Worm (Caenorhabditis elegans) whole organism, L1 larva: Measurements from ENCODE around the gene cyp-13A1.

Source experiments
- C04F5.9 ChIP-seq: sonication (generic microtip); optimal IDR thresholded peaks from 2 replicates; lab custom pipeline; 2016; ENCODE audit warnings: missing genetic modification characterization, missing compliant biosample characterization
- C34B4.2 ChIP-seq: sonication (generic microtip); optimal IDR thresholded peaks from 2 replicates; lab custom pipeline; 2017; ENCODE audit warnings: mild to moderate bottlenecking, missing genetic modification characterization, missing compliant biosample characterization
- alr-1 ChIP-seq: fragments of 200-800 bp; sonication (Bioruptor generic); optimal IDR thresholded peaks from 2 replicates; lab custom pipeline; 2018; ENCODE audit warnings: borderline replicate concordance, mild to moderate bottlenecking, missing genetic modification characterization, missing compliant biosample characterization
- aly-2 ChIP-seq: fragments of 150-350 bp; optimal IDR thresholded peaks from 2 replicates; lab custom pipeline; 2014; ENCODE audit warnings: missing biosample characterization, missing genetic modification characterization
- ama-1 ChIP-seq: fragments of 150-350 bp; optimal IDR thresholded peaks from 2 replicates; lab custom pipeline; 2014
- ceh-8 ChIP-seq: fragments of 200-800 bp; sonication (Bioruptor generic); optimal IDR thresholded peaks from 2 replicates; lab custom pipeline; 2018; ENCODE audit warnings: mild to moderate bottlenecking, missing genetic modification characterization, moderate library complexity, missing compliant biosample characterization
- ceh-88 ChIP-seq: fragments of 200-800 bp; sonication (Bioruptor generic); IDR thresholded peaks from 2 replicates; pipeline ENCODE4 v1.3.6; 2022; ENCODE audit warnings: missing genetic modification characterization, missing compliant biosample characterization
- ceh-90 ChIP-seq: sonication (generic microtip); optimal IDR thresholded peaks from 2 replicates; lab custom pipeline; 2016; ENCODE audit warnings: missing genetic modification characterization, missing compliant biosample characterization
- dpl-1 ChIP-seq, 3 experiments: fragments of 150-350 bp in 2 of 3; sonication (generic microtip) in 1 of 3; optimal IDR thresholded peaks; 2 replicates each; lab custom pipeline; 2014 to 2017; ENCODE audit warnings: missing biosample characterization in 3 of 3, missing genetic modification characterization in 3 of 3, missing genetic modification reagents in 3 of 3
- egl-13 ChIP-seq: sonication (generic microtip); optimal IDR thresholded peaks from 2 replicates; lab custom pipeline; 2016; ENCODE audit warnings: missing genotype, missing genetic modification reagents, missing genetic modification characterization, missing compliant biosample characterization
- egl-27 ChIP-seq, 2 experiments: fragments of 150-350 bp in 1 of 2; sonication (generic microtip); optimal IDR thresholded peaks; 3 replicates each; lab custom pipeline; 2017 to 2018; ENCODE audit warnings: missing biosample characterization in 2 of 2, missing genetic modification characterization in 2 of 2, missing genetic modification reagents in 2 of 2
- elt-3 ChIP-seq, 6 experiments: fragments of 150-350 bp in 1 of 6; sonication (generic microtip); optimal IDR thresholded peaks; 2 replicates each; lab custom pipeline; 2017 to 2018; ENCODE audit warnings: missing biosample characterization in 6 of 6, missing genetic modification characterization in 6 of 6, inconsistent platforms in 1 of 6
- fkh-10 ChIP-seq: sonication (generic microtip); optimal IDR thresholded peaks from 2 replicates; lab custom pipeline; 2017; ENCODE audit warnings: missing biosample characterization, missing genetic modification reagents, missing genetic modification characterization
- fkh-4 ChIP-seq: sonication (generic microtip); optimal IDR thresholded peaks from 2 replicates; lab custom pipeline; 2016; ENCODE audit warnings: missing compliant biosample characterization, missing genetic modification characterization, borderline replicate concordance
- fkh-8 ChIP-seq: sonication (generic microtip); optimal IDR thresholded peaks from 2 replicates; lab custom pipeline; 2016; ENCODE audit warnings: mild to moderate bottlenecking, missing genetic modification characterization, missing compliant biosample characterization
- hlh-17 ChIP-seq: fragments of 200-800 bp; sonication (Bioruptor generic); optimal IDR thresholded peaks from 2 replicates; lab custom pipeline; 2018; ENCODE audit warnings: missing genetic modification characterization, mild to moderate bottlenecking, missing compliant biosample characterization, moderate library complexity, borderline replicate concordance
- hlh-4 ChIP-seq: sonication (generic microtip); optimal IDR thresholded peaks from 2 replicates; lab custom pipeline; 2016; ENCODE audit warnings: mild to moderate bottlenecking, missing genetic modification characterization, missing compliant biosample characterization
- hpl-2 ChIP-seq: fragments of 150-350 bp; optimal IDR thresholded peaks from 2 replicates; lab custom pipeline; 2014; ENCODE audit warnings: missing biosample characterization, missing genetic modification reagents, missing genetic modification characterization
- lin-14 ChIP-seq: fragments of 200-800 bp; sonication (Bioruptor generic); optimal IDR thresholded peaks from 2 replicates; lab custom pipeline; 2018; ENCODE audit warnings: mild to moderate bottlenecking, missing genetic modification characterization, moderate library complexity, missing compliant biosample characterization
- lin-15B ChIP-seq: fragments of 150-350 bp; sonication (generic microtip); optimal IDR thresholded peaks from 3 replicates; lab custom pipeline; 2014; ENCODE audit warnings: missing biosample characterization, missing genetic modification characterization
- lin-35 ChIP-seq, 2 experiments: fragments of 150-350 bp; optimal IDR thresholded peaks; 2 replicates each; lab custom pipeline; 2014; ENCODE audit warnings: missing biosample characterization in 2 of 2, missing genetic modification characterization in 2 of 2, missing genetic modification reagents in 2 of 2
- lir-3 ChIP-seq: sonication (generic microtip); optimal IDR thresholded peaks from 2 replicates; lab custom pipeline; 2016; ENCODE audit warnings: mild to moderate bottlenecking, missing genetic modification characterization, moderate library complexity, missing compliant biosample characterization; ENCODE audit not compliant: poor library complexity
- lsy-2 ChIP-seq, 2 experiments: fragments of 150-350 bp; optimal IDR thresholded peaks; 2 replicates each; lab custom pipeline; 2014; ENCODE audit warnings: missing biosample characterization in 2 of 2, missing genetic modification characterization in 2 of 2
- mab-9 ChIP-seq: fragments of 200-800 bp; sonication (Bioruptor generic); IDR thresholded peaks from 2 replicates; pipeline ENCODE4 v1.3.6; 2022; ENCODE audit warnings: missing genetic modification reagents, missing genetic modification characterization, missing compliant biosample characterization
- mef-2 ChIP-seq: fragments of 150-350 bp; optimal IDR thresholded peaks from 2 replicates; lab custom pipeline; 2014; ENCODE audit warnings: missing biosample characterization, missing genetic modification characterization
- nhr-11 ChIP-seq: fragments of 150-350 bp; optimal IDR thresholded peaks from 2 replicates; lab custom pipeline; 2014; ENCODE audit warnings: missing biosample characterization, missing genetic modification characterization
- nhr-20 ChIP-seq: sonication (generic microtip); optimal IDR thresholded peaks from 2 replicates; lab custom pipeline; 2016; ENCODE audit warnings: mild to moderate bottlenecking, missing genetic modification characterization, missing compliant biosample characterization
- nhr-28 ChIP-seq: fragments of 150-350 bp; optimal IDR thresholded peaks from 2 replicates; lab custom pipeline; 2014; ENCODE audit warnings: missing biosample characterization, missing genetic modification characterization
- nhr-77 ChIP-seq: fragments of 150-350 bp; optimal IDR thresholded peaks from 2 replicates; lab custom pipeline; 2014; ENCODE audit warnings: missing biosample characterization, missing genetic modification characterization
- nhr-84 ChIP-seq: sonication (generic microtip); optimal IDR thresholded peaks from 2 replicates; lab custom pipeline; 2017; ENCODE audit warnings: missing biosample characterization, missing genetic modification characterization
- nhr-85 ChIP-seq: sonication (generic microtip); peaks from one replicate; lab custom pipeline; 2016; ENCODE audit warnings: missing genetic modification characterization, inconsistent platforms, missing compliant biosample characterization
- pag-3 ChIP-seq: sonication (generic microtip); optimal IDR thresholded peaks from 2 replicates; lab custom pipeline; 2017; ENCODE audit warnings: missing genetic modification characterization, mild to moderate bottlenecking, missing compliant biosample characterization, antibody characterized with exemption, borderline replicate concordance; ENCODE audit not compliant: insufficient read depth
- pax-3 ChIP-seq: fragments of 200-800 bp; sonication (Bioruptor generic); optimal IDR thresholded peaks from 2 replicates; lab custom pipeline; 2018; ENCODE audit warnings: mild to moderate bottlenecking, missing genetic modification characterization, moderate library complexity, missing compliant biosample characterization
- pqm-1 ChIP-seq: sonication (generic microtip); optimal IDR thresholded peaks from 3 replicates; lab custom pipeline; 2017; ENCODE audit warnings: missing biosample characterization, missing genetic modification characterization
- rnt-1 ChIP-seq: sonication (generic microtip); optimal IDR thresholded peaks from 2 replicates; lab custom pipeline; 2016; ENCODE audit warnings: mild to moderate bottlenecking, missing genetic modification characterization, moderate library complexity, missing compliant biosample characterization
- skn-1 ChIP-seq: fragments of 150-350 bp; optimal IDR thresholded peaks from 2 replicates; lab custom pipeline; 2014; ENCODE audit warnings: missing biosample characterization, missing genetic modification characterization
- snpc-4 ChIP-seq: fragments of 150-350 bp; optimal IDR thresholded peaks from 2 replicates; lab custom pipeline; 2014; ENCODE audit warnings: missing biosample characterization, missing genetic modification characterization
- sox-4 ChIP-seq: sonication (generic microtip); optimal IDR thresholded peaks from 2 replicates; lab custom pipeline; 2016; ENCODE audit warnings: missing genetic modification characterization, missing compliant biosample characterization
- sup-37 ChIP-seq: fragments of 200-800 bp; sonication (Bioruptor generic); optimal IDR thresholded peaks from 2 replicates; lab custom pipeline; 2018; ENCODE audit warnings: mild to moderate bottlenecking, missing genetic modification characterization, missing compliant biosample characterization
- swsn-7 ChIP-seq: sonication (generic microtip); optimal IDR thresholded peaks from 2 replicates; lab custom pipeline; 2016; ENCODE audit warnings: missing genetic modification characterization, missing compliant biosample characterization
- tbx-2 ChIP-seq: sonication (generic microtip); optimal IDR thresholded peaks from 2 replicates; lab custom pipeline; 2016; ENCODE audit warnings: missing genetic modification characterization, missing compliant biosample characterization
- unc-30 ChIP-seq: sonication (generic microtip); optimal IDR thresholded peaks from 2 replicates; lab custom pipeline; 2017; ENCODE audit warnings: missing biosample characterization, missing genetic modification characterization
- unc-86 ChIP-seq: sonication (generic microtip); optimal IDR thresholded peaks from 2 replicates; lab custom pipeline; 2016; ENCODE audit warnings: missing genetic modification characterization, missing compliant biosample characterization
- xbp-1 ChIP-seq: sonication (generic microtip); optimal IDR thresholded peaks from 2 replicates; lab custom pipeline; 2016; ENCODE audit warnings: missing genetic modification characterization, missing compliant biosample characterization
- zag-1 ChIP-seq: fragments of 150-350 bp; optimal IDR thresholded peaks from 2 replicates; lab custom pipeline; 2014; ENCODE audit warnings: missing biosample characterization, missing genetic modification characterization
- zip-4 ChIP-seq: fragments of 200-800 bp; sonication (Bioruptor generic); optimal IDR thresholded peaks from 2 replicates; lab custom pipeline; 2018; ENCODE audit warnings: mild to moderate bottlenecking, missing genetic modification characterization, moderate library complexity, missing compliant biosample characterization
- ztf-11 ChIP-seq, 2 experiments: sonication (generic microtip); optimal IDR thresholded peaks; 2 replicates each; lab custom pipeline; 2016 to 2017; ENCODE audit warnings: missing genetic modification characterization in 2 of 2, missing biosample characterization in 1 of 2, missing compliant biosample characterization in 1 of 2

Gene cyp-13A1

ce11 chrII:9773892-9774581 is 7.8 kb downstream of the cyp-13A1 start, which contains the start of gene ZK1321.4 (continued):
- TF ChIP-seq aly-2 (no peak), egl-27 (tag; optimal IDR thresholded peaks at IDR 0.05; lab: Kevin White, UChicago) (no peak), skn-1 (tag; lab: Kevin White, UChicago) (no peak), fkh-4 (tag; lab: Kevin White, UChicago) (peak; percentile 4), fkh-10 (GFP tag; lab: Kevin White, UChicago) (no peak), nhr-11 (no peak), lir-3 (tag; lab: Kevin White, UChicago) (no peak), ama-1 (lab: Kevin White, UChicago) (no peak), nhr-20 (tag; lab: Kevin White, UChicago) (no peak), ceh-88 (GFP tag; lab: Robert Waterston, UW) (no peak), pax-3 (tag; lab: Kevin White, UChicago) (no peak), ceh-8 (GFP tag; lab: Kevin White, UChicago) (no peak), lsy-2 (tag; optimal IDR thresholded peaks at IDR 0.05; lab: Kevin White, UChicago) (no peak), alr-1 (tag; lab: Kevin White, UChicago) (no peak), elt-3 (tag; optimal IDR thresholded peaks at IDR 0.05; lab: Kevin White, UChicago) (no peak), rnt-1 (tag; lab: Kevin White, UChicago) (peak; percentile 58), lin-35 (GFP tag; optimal IDR thresholded peaks at IDR 0.05; lab: Kevin White, UChicago) (no peak), C34B4.2 (tag; lab: Kevin White, UChicago) (no peak), hlh-17 (GFP tag; lab: Kevin White, UChicago) (no peak), lin-15B (tag; lab: Kevin White, UChicago) (no peak), sup-37 (GFP tag; lab: Kevin White, UChicago) (no peak), fkh-8 (tag; lab: Kevin White, UChicago) (no peak)

DNA sequence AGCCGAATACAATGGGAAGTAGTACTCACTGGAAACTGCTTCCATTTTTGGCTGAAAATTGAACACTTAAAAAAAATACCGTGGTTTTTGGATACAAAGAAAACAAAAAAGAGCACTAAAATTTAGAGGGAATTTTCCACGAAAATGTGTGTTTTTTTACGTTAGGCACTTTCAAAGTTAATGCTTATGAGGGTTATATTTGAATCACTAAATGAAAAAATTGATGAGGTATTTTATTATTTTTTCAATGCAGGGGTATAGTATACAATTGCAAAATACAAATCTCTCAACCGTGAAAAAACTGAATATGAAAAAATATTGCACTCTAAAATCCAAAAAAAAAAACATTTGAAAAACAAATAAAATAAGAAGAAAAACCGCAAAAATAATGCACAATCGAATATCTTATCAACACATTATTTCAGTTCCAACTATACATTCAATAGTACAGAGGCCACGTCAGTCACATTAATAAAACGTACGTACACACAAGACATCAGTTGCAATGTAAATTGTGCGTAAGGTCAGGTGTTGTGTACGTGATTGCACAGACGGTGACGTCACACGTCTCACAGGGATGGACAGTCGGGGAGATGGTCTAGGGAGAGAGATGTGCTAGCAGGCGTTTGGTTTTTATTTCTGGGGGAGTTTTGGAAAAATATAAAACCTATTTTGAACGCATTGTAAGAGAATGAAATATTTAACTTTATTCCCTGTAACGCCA is 11.8 kb downstream of the cyp-13A1 start, which contains the start of gene aqp-10:
Gene aqp-10, minus strand, starts transcription at position 51 of the 724 bp plus-strand sequence.
- no peak for TF ChIP-seq ceh-90 (tag; lab: Kevin White, UChicago)
- TF ChIP-seq mab-9 (GFP tag; lab: Robert Waterston, UW), result 0 out of 2 replicates have a peak, but pooled peaks have one; percentile 39
- TF ChIP-seq pag-3 (tag; lab: Kevin White, UChicago), result no peak
- TF ChIP-seq nhr-85 (tag; lab: Kevin White, UChicago), result peak; percentile 82
- no peak for TF ChIP-seq fkh-8 (tag; lab: Kevin White, UChicago)
- no peak for TF ChIP-seq hlh-4 (tag; lab: Kevin White, UChicago)
- no peak for TF ChIP-seq pqm-1 (tag; lab: Kevin White, UChicago)
- TF ChIP-seq xbp-1 (tag; lab: Kevin White, UChicago), result peak; percentile 78
- TF ChIP-seq lir-3 (tag; lab: Kevin White, UChicago), result peak; percentile 8
- no peak for TF ChIP-seq nhr-84 (tag; lab: Kevin White, UChicago)
- no peak for TF ChIP-seq unc-30 (tag; lab: Kevin White, UChicago)
- no peak for TF ChIP-seq sox-4 (tag; lab: Kevin White, UChicago)
- no peak for TF ChIP-seq alr-1 (tag; lab: Kevin White, UChicago)
- no peak for TF ChIP-seq mef-2
- no peak for TF ChIP-seq zag-1 (tag; lab: Kevin White, UChicago)
- peak; percentile 54 for TF ChIP-seq lin-14 (GFP tag; lab: Kevin White, UChicago)
- TF ChIP-seq ztf-11 (tag; optimal IDR thresholded peaks at IDR 0.05; lab: Kevin White, UChicago), result no peak
- TF ChIP-seq swsn-7 (tag; lab: Kevin White, UChicago), result peak; percentile 46
- TF ChIP-seq hpl-2 (GFP tag; lab: Kevin White, UChicago), result no peak
- TF ChIP-seq nhr-11, result no peak
- no peak for TF ChIP-seq zip-4 (GFP tag; lab: Kevin White, UChicago)
- TF ChIP-seq ama-1 (lab: Kevin White, UChicago), result no peak
- TF ChIP-seq C04F5.9, result no peak
- no peak for TF ChIP-seq nhr-77 (tag; lab: Kevin White, UChicago)
- no peak for TF ChIP-seq snpc-4 (tag; lab: Kevin White, UChicago)
- peak in 2 of 3 experiments; percentile 55 to 61 for TF ChIP-seq dpl-1 (GFP tag; optimal IDR thresholded peaks at IDR 0.05; lab: Kevin White, UChicago)
- TF ChIP-seq egl-13, result no peak
- peak; percentile 70 for TF ChIP-seq tbx-2 (tag; lab: Kevin White, UChicago)
- no peak for TF ChIP-seq unc-86 (tag; lab: Kevin White, UChicago)
- TF ChIP-seq nhr-28 (tag; lab: Kevin White, UChicago), result no peak
- no peak for TF ChIP-seq fkh-4 (tag; lab: Kevin White, UChicago)
- TF ChIP-seq hlh-17 (GFP tag; lab: Kevin White, UChicago), result no peak
- TF ChIP-seq lin-35 (GFP tag; optimal IDR thresholded peaks at IDR 0.05; lab: Kevin White, UChicago), result peak; percentile 17 to 79
